Worm (Caenorhabditis elegans): ENCODE measurements around the gene str-226.

str-226 gene

DNA sequence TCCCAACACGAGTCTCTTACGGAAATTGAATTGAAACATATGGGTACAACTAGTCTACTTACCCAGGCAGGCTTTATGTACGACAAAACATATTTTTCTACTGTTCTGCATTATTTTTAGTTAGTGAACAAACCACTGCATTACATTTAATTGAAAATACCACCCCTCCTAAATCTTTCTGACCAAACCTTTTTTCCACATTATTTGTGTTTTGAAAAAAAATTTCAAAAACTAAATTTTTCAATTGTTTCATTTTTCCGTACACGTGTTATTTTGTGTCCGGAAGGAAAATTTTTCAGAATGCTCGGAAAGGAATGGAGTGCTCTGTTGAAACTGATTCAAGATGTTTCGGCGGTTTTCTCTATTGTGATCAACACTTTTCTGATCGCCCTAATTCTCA, at the start of gene str-226:
TSS of gene str-226 (plus strand) at position 301 of the 400 bp plus-strand sequence.
- TF ChIP-seq ceh-24 (tag; optimal IDR thresholded peaks at IDR 0.05) (no peak), pqm-1 (tag; optimal IDR thresholded peaks at IDR 0.05) (no peak), C38D4.7 (GFP tag; optimal IDR thresholded peaks at IDR 0.05) (no peak), ets-4 (tag; optimal IDR thresholded peaks at IDR 0.05) (no peak), sdc-2 (tag; optimal IDR thresholded peaks at IDR 0.05) (no peak)

DNA sequence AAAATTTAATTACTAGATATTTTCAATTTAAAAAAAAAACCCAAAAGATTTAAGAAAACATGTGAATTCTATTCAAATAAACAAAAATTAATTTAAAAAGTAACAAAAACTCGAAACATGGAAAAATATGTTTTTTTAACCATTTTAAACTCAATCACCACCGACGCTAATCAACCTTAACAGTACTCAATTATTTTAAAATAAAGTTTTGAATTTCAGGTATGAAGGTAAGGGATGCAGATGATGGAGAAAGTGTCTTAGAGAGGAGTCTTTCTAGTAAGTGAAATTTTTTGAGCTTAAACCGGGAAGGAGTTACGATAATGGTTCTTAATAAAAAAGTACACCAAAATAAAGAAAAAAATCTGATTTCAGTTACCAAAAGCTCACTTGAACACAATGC, 49.0 kb upstream of the str-226 start, which contains the start of gene slc-28.1:
TSS of gene slc-28.1 (plus strand) at position 301 of the 400 bp plus-strand sequence.
- no peak for TF ChIP-seq hlh-30 (tag; optimal IDR thresholded peaks at IDR 0.05; ENCODE audit: insufficient read depth)
- no peak for TF ChIP-seq ceh-22 (tag; optimal IDR thresholded peaks at IDR 0.05)
- TF ChIP-seq ceh-9 (tag; optimal IDR thresholded peaks at IDR 0.05) = no peak
- TF ChIP-seq tbx-2 (tag; optimal IDR thresholded peaks at IDR 0.05) = no peak
- TF ChIP-seq nhr-232 (tag; optimal IDR thresholded peaks at IDR 0.05) = no peak
- no peak for TF ChIP-seq rnt-1 (tag; optimal IDR thresholded peaks at IDR 0.05)
- TF ChIP-seq hlh-6 (tag; optimal IDR thresholded peaks at IDR 0.05) = no peak
- TF ChIP-seq mec-3 (tag; optimal IDR thresholded peaks at IDR 0.05; ENCODE audit: borderline replicate concordance) = no peak
- TF ChIP-seq unc-86 (tag; optimal IDR thresholded peaks at IDR 0.05) = no peak
- TF ChIP-seq ceh-24 (tag; optimal IDR thresholded peaks at IDR 0.05) = no peak
- no peak for TF ChIP-seq gmeb-2 (tag; optimal IDR thresholded peaks at IDR 0.05)
- no peak for TF ChIP-seq Y22D7AL.16 (tag; optimal IDR thresholded peaks at IDR 0.05)
- TF ChIP-seq nhr-11 (tag; optimal IDR thresholded peaks at IDR 0.05) = no peak
- no peak for TF ChIP-seq nfya-1 (tag; optimal IDR thresholded peaks at IDR 0.05)
- no peak for TF ChIP-seq sox-4 (tag; optimal IDR thresholded peaks at IDR 0.05)
- no peak for TF ChIP-seq pax-1 (tag; optimal IDR thresholded peaks at IDR 0.05)
- no peak for TF ChIP-seq pqm-1 (tag; optimal IDR thresholded peaks at IDR 0.05)

DNA sequence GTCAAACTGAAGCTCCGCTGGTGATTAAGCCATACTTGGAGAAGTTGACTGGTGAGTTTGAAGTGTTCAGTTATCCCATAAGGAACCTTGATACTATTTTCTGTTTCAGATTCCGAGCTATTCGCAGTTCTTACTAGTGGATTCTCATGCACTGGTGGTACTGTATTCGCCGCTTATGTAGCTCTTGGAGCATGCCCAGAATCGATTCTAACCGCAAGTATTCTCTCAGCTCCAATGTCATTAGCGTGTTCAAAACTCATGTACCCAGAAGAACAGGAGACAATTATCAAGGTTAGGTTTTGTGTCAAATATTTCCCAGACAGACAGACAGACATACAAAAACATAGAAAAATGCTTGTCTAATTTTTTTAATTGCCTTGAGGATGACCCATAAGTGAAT, 47.6 kb upstream of the str-226 start:
- no peak for TF ChIP-seq hlh-30 (tag; optimal IDR thresholded peaks at IDR 0.05; ENCODE audit: insufficient read depth)

DNA sequence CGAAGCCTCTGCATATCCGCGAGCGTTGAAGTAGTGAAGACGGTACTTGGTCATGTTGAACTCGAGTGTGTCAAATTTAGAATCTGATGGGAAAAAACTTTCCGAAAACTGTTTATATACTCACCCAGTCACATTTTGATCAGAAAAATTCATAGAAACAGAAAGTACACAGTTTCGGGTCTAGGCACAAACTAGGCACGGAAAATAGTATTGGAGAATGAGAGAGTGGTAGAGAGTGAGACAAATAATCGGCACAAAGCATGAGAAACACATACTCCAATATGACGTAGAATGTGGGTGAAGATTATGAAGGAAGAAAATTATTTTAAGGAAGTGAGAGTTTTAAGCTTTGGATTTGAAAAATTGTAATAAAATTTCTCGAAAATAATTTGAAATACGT, 44.0 kb upstream of the str-226 start, which contains the start of gene gst-33:
TSS of gene gst-33 (minus strand) at position 127 of the 400 bp plus-strand sequence.
- no peak for TF ChIP-seq pha-2 (tag; optimal IDR thresholded peaks at IDR 0.05)
- no peak for TF ChIP-seq nhr-232 (tag; optimal IDR thresholded peaks at IDR 0.05)
- TF ChIP-seq unc-3 (GFP tag; conservative IDR thresholded peaks at IDR 0.05) = no peak
- no peak for TF ChIP-seq unc-3 (tag; optimal IDR thresholded peaks at IDR 0.05)
- TF ChIP-seq dve-1 (tag; optimal IDR thresholded peaks at IDR 0.05) = no peak
- TF ChIP-seq ttx-3 (tag; optimal IDR thresholded peaks at IDR 0.05) = no peak
- no peak for TF ChIP-seq hlh-30 (tag; optimal IDR thresholded peaks at IDR 0.05; ENCODE audit: insufficient read depth)
- no peak for TF ChIP-seq ceh-45 (GFP tag; IDR thresholded peaks at IDR 0.05)
- no peak for TF ChIP-seq pag-3 (tag; optimal IDR thresholded peaks at IDR 0.05; ENCODE audit: borderline replicate concordance)
- no peak for TF ChIP-seq hlh-6 (tag; optimal IDR thresholded peaks at IDR 0.05)
- TF ChIP-seq mec-3 (tag; optimal IDR thresholded peaks at IDR 0.05; ENCODE audit: borderline replicate concordance) = no peak
- TF ChIP-seq tbx-2 (tag; optimal IDR thresholded peaks at IDR 0.05) = no peak
- TF ChIP-seq fax-1 (tag; optimal IDR thresholded peaks at IDR 0.05) = no peak

DNA sequence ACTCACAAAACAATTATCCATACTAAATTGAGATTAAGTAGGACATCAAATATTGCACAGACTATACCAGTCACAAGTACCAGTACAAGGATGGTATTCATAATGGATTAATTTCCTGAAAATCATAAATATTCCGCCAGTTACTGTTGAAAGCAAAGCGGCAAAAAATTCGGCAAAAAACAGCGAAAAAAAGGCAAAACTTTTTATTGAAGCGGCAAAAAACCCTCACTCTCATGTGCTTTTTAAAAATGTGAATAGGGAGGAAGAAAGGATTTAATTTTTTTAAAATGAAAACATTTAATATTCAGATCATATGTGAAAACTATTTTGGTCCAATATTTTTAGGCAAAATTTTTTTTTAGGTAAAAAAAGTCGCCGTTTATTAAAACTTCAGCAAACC, 41.7 kb upstream of the str-226 start, which contains the start of gene srbc-29:
TSS of gene srbc-29 (minus strand) at position 101 of the 400 bp plus-strand sequence.
- TF ChIP-seq hlh-15 (tag; optimal IDR thresholded peaks at IDR 0.05) (no peak), ahr-1 (tag; optimal IDR thresholded peaks at IDR 0.05) (no peak), C38D4.7 (GFP tag; optimal IDR thresholded peaks at IDR 0.05) (no peak), nhr-11 (tag; optimal IDR thresholded peaks at IDR 0.05) (no peak), C08G9.2 (tag; optimal IDR thresholded peaks at IDR 0.05) (no peak), ceh-48 (tag; optimal IDR thresholded peaks at IDR 0.05) (no peak)

DNA sequence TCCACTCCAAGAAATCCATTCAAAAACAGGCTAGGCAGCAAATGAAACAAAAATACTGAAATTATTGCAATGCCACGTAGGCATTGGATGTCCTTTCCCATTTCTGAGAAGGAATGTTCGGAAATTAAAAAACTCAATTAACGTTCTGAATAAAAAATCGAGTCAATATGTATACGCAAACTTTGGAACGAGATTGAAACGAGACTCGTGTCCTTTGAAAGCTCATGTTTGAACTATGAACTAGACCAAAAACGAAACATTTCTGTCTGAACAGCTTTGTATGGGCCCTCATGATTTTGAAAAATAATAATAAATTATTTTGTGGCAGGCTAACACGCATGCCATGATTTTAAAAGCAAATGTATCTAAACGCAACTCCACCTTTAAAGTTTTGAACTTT, 37.5 kb upstream of the str-226 start, which contains the start of gene oac-2:
TSS of gene oac-2 (minus strand) at position 101 of the 400 bp plus-strand sequence.
- TF ChIP-seq hlh-8 (tag; optimal IDR thresholded peaks at IDR 0.05) (no peak), nhr-232 (tag; optimal IDR thresholded peaks at IDR 0.05) (no peak), T23F11.4 (GFP tag; optimal IDR thresholded peaks at IDR 0.05) (no peak), sox-2 (GFP tag; IDR thresholded peaks at IDR 0.05) (no peak), tbx-2 (tag; optimal IDR thresholded peaks at IDR 0.05) (no peak), fkh-10 (GFP tag; optimal IDR thresholded peaks at IDR 0.05) (no peak), ets-4 (tag; optimal IDR thresholded peaks at IDR 0.05) (no peak), nhr-11 (tag; optimal IDR thresholded peaks at IDR 0.05) (no peak), ceh-31 (tag; optimal IDR thresholded peaks at IDR 0.05) (no peak), fax-1 (tag; optimal IDR thresholded peaks at IDR 0.05) (no peak), eyg-1 (tag; optimal IDR thresholded peaks at IDR 0.05) (no peak), sox-4 (tag; optimal IDR thresholded peaks at IDR 0.05) (no peak)

All from whole organism, late embryonic.